Worm (Caenorhabditis elegans) whole organism, L2 larva: ENCODE data around the gene C06A6.4.

Experiments used
- C34F6.9 ChIP-seq: fragments of 150-350 bp; optimal IDR thresholded peaks from 2 replicates; lab custom pipeline; 2014; ENCODE audit warnings: missing biosample characterization, missing genetic modification characterization
- F13H6.1 ChIP-seq: sonication (generic microtip); optimal IDR thresholded peaks from 2 replicates; lab custom pipeline; 2016; ENCODE audit warnings: missing genetic modification characterization, missing compliant biosample characterization
- R02D3.7 ChIP-seq: fragments of 150-350 bp; optimal IDR thresholded peaks from 2 replicates; lab custom pipeline; 2014; ENCODE audit warnings: missing biosample characterization, missing genetic modification characterization
- Y55F3AM.14 ChIP-seq: fragments of 200-800 bp; sonication (Bioruptor generic); optimal IDR thresholded peaks from 2 replicates; lab custom pipeline; 2018; ENCODE audit warnings: mild to moderate bottlenecking, missing genetic modification characterization, missing compliant biosample characterization
- ZK546.5 ChIP-seq: sonication (generic microtip); optimal IDR thresholded peaks from 2 replicates; lab custom pipeline; 2017; ENCODE audit warnings: missing biosample characterization, missing genetic modification characterization
- alr-1 ChIP-seq: fragments of 150-350 bp; optimal IDR thresholded peaks from 2 replicates; lab custom pipeline; 2014; ENCODE audit warnings: missing biosample characterization, missing genetic modification characterization
- aly-2 ChIP-seq: fragments of 150-350 bp; optimal IDR thresholded peaks from 2 replicates; lab custom pipeline; 2014; ENCODE audit warnings: missing biosample characterization, missing genetic modification characterization
- ama-1 ChIP-seq: fragments of 150-350 bp; optimal IDR thresholded peaks from 2 replicates; lab custom pipeline; 2018; ENCODE audit warnings: inconsistent platforms
- blmp-1 ChIP-seq: sonication (generic microtip); optimal IDR thresholded peaks from 2 replicates; lab custom pipeline; 2017; ENCODE audit warnings: missing genetic modification characterization, mild to moderate bottlenecking, missing compliant biosample characterization, antibody characterized with exemption, moderate library complexity; ENCODE audit not compliant: insufficient read depth
- ceh-16 ChIP-seq: fragments of 150-350 bp; optimal IDR thresholded peaks from 2 replicates; lab custom pipeline; 2014; ENCODE audit warnings: missing biosample characterization, missing genetic modification characterization
- ceh-82 ChIP-seq: fragments of 150-350 bp; optimal IDR thresholded peaks from 2 replicates; lab custom pipeline; 2014; ENCODE audit warnings: missing biosample characterization, missing genetic modification characterization
- crh-2 ChIP-seq: sonication (generic microtip); optimal IDR thresholded peaks from 2 replicates; lab custom pipeline; 2017; ENCODE audit warnings: missing biosample characterization, missing genetic modification characterization
- dmd-4 ChIP-seq: sonication (generic microtip); optimal IDR thresholded peaks from 2 replicates; lab custom pipeline; 2017; ENCODE audit warnings: missing biosample characterization, missing genetic modification characterization
- elt-1 ChIP-seq: fragments of 150-350 bp; optimal IDR thresholded peaks from 2 replicates; lab custom pipeline; 2014; ENCODE audit warnings: missing biosample characterization, missing genetic modification characterization
- elt-3 ChIP-seq: sonication (generic microtip); optimal IDR thresholded peaks from 2 replicates; lab custom pipeline; 2017; ENCODE audit warnings: missing biosample characterization, missing genetic modification characterization
- fos-1 ChIP-seq: fragments of 150-350 bp; optimal IDR thresholded peaks from 2 replicates; lab custom pipeline; 2014; ENCODE audit warnings: missing biosample characterization, missing genetic modification characterization
- gmeb-1 ChIP-seq: fragments of 150-350 bp; optimal IDR thresholded peaks from 2 replicates; lab custom pipeline; 2014; ENCODE audit warnings: missing biosample characterization, missing genetic modification characterization
- lin-11 ChIP-seq: fragments of 150-350 bp; sonication (generic microtip); optimal IDR thresholded peaks from 2 replicates; lab custom pipeline; 2014; ENCODE audit warnings: missing biosample characterization, missing genetic modification characterization, inconsistent platforms, mixed read lengths
- lin-13 ChIP-seq: fragments of 150-350 bp; optimal IDR thresholded peaks from 2 replicates; lab custom pipeline; 2014; ENCODE audit warnings: missing biosample characterization, missing genetic modification reagents, missing genetic modification characterization
- lsy-2 ChIP-seq, 2 experiments: fragments of 150-350 bp in 1 of 2; sonication (generic microtip) in 1 of 2; optimal IDR thresholded peaks; 2 replicates each; lab custom pipeline; 2014 to 2017; ENCODE audit warnings: missing biosample characterization in 2 of 2, missing genetic modification characterization in 2 of 2
- mab-5 ChIP-seq: fragments of 150-350 bp; optimal IDR thresholded peaks from 2 replicates; lab custom pipeline; 2014; ENCODE audit warnings: missing biosample characterization, missing genetic modification characterization
- mbf-1 ChIP-seq: sonication (generic microtip); optimal IDR thresholded peaks from 2 replicates; lab custom pipeline; 2017; ENCODE audit warnings: missing biosample characterization, missing genetic modification characterization
- mdl-1 ChIP-seq, 2 experiments: fragments of 150-350 bp in 1 of 2; sonication (generic microtip) in 1 of 2; optimal IDR thresholded peaks; 2 replicates each; lab custom pipeline; 2017; ENCODE audit warnings: missing biosample characterization in 2 of 2, missing genetic modification characterization in 2 of 2
- nhr-10 ChIP-seq: sonication (generic microtip); optimal IDR thresholded peaks from 2 replicates; lab custom pipeline; 2017; ENCODE audit warnings: missing biosample characterization, missing genetic modification characterization
- nhr-11 ChIP-seq: fragments of 150-350 bp; optimal IDR thresholded peaks from 2 replicates; lab custom pipeline; 2014; ENCODE audit warnings: missing biosample characterization, missing genetic modification characterization
- nhr-129 ChIP-seq: fragments of 150-350 bp; optimal IDR thresholded peaks from 2 replicates; lab custom pipeline; 2014; ENCODE audit warnings: missing biosample characterization, missing genetic modification characterization
- nhr-21 ChIP-seq: fragments of 150-350 bp; optimal IDR thresholded peaks from 2 replicates; lab custom pipeline; 2014; ENCODE audit warnings: missing biosample characterization, missing genetic modification characterization
- nhr-23 ChIP-seq: fragments of 150-350 bp; optimal IDR thresholded peaks from 2 replicates; lab custom pipeline; 2014; ENCODE audit warnings: missing biosample characterization, missing genetic modification reagents, missing genetic modification characterization
- nhr-237 ChIP-seq: fragments of 150-350 bp; optimal IDR thresholded peaks from 2 replicates; lab custom pipeline; 2014; ENCODE audit warnings: missing biosample characterization, missing genetic modification characterization
- nhr-25 ChIP-seq: fragments of 150-350 bp; sonication (generic microtip); optimal IDR thresholded peaks from 3 replicates; lab custom pipeline; 2014; ENCODE audit warnings: missing biosample characterization, missing genetic modification characterization
- nhr-6 ChIP-seq: fragments of 150-350 bp; optimal IDR thresholded peaks from 2 replicates; lab custom pipeline; 2014; ENCODE audit warnings: missing biosample characterization, missing genetic modification characterization
- nhr-77 ChIP-seq: fragments of 150-350 bp; optimal IDR thresholded peaks from 2 replicates; lab custom pipeline; 2014; ENCODE audit warnings: missing biosample characterization, missing genetic modification characterization
- peb-1 ChIP-seq: fragments of 150-350 bp; optimal IDR thresholded peaks from 2 replicates; lab custom pipeline; 2014; ENCODE audit warnings: missing biosample characterization, missing genetic modification characterization
- skn-1 ChIP-seq: sonication (generic microtip); optimal IDR thresholded peaks from 2 replicates; lab custom pipeline; 2017; ENCODE audit warnings: missing biosample characterization, missing genetic modification characterization
- sma-3 ChIP-seq: sonication (generic microtip); optimal IDR thresholded peaks from 2 replicates; lab custom pipeline; 2016; ENCODE audit warnings: missing genetic modification reagents, missing genetic modification characterization, missing compliant biosample characterization
- sma-9 ChIP-seq, 2 experiments: fragments of 150-350 bp in 1 of 2; sonication (generic microtip) in 1 of 2; optimal IDR thresholded peaks; 2 replicates each; lab custom pipeline; 2014 to 2016; ENCODE audit warnings: missing genetic modification characterization in 2 of 2, mild to moderate bottlenecking in 1 of 2, missing biosample characterization in 1 of 2, missing compliant biosample characterization in 1 of 2, missing genetic modification reagents in 1 of 2, moderate library complexity in 1 of 2
- snpc-4 ChIP-seq: fragments of 150-350 bp; optimal IDR thresholded peaks from 2 replicates; lab custom pipeline; 2014; ENCODE audit warnings: missing biosample characterization, missing genetic modification characterization
- unc-39 ChIP-seq: fragments of 150-350 bp; optimal IDR thresholded peaks from 2 replicates; lab custom pipeline; 2014; ENCODE audit warnings: missing biosample characterization, missing genetic modification characterization
- unc-55 ChIP-seq: fragments of 150-350 bp; sonication (generic microtip); optimal IDR thresholded peaks from 3 replicates; lab custom pipeline; 2014; ENCODE audit warnings: missing biosample characterization, missing genetic modification reagents, missing genetic modification characterization
- unc-62 ChIP-seq: fragments of 150-350 bp; optimal IDR thresholded peaks from 2 replicates; lab custom pipeline; 2014; ENCODE audit warnings: missing biosample characterization, missing genetic modification reagents, missing genetic modification characterization
- zag-1 ChIP-seq: fragments of 150-350 bp; optimal IDR thresholded peaks from 2 replicates; lab custom pipeline; 2014; ENCODE audit warnings: missing biosample characterization, missing genetic modification characterization
- ztf-1 ChIP-seq: fragments of 200-800 bp; sonication (Bioruptor generic); conservative IDR thresholded peaks from 2 replicates; pipeline ENCODE4 v1.3.6; 2022; ENCODE audit warnings: missing genetic modification characterization, missing compliant biosample characterization
- ztf-11 ChIP-seq: sonication (generic microtip); optimal IDR thresholded peaks from 2 replicates; lab custom pipeline; 2017; ENCODE audit warnings: missing biosample characterization, missing genetic modification characterization
- ztf-4 ChIP-seq: fragments of 150-350 bp; optimal IDR thresholded peaks from 2 replicates; lab custom pipeline; 2014; ENCODE audit warnings: missing biosample characterization, missing genetic modification characterization

Gene C06A6.4

ce11 chrIV:7790151-7790691, 38.9 kb downstream of the C06A6.4 start:
- no peak for TF ChIP-seq Y55F3AM.14 (GFP tag; lab: Kevin White, UChicago)
- TF ChIP-seq lin-11 = no peak
- TF ChIP-seq R02D3.7 (tag; lab: Kevin White, UChicago) = no peak
- TF ChIP-seq aly-2 (tag; lab: Kevin White, UChicago) = no peak
- no peak for TF ChIP-seq ztf-1 (GFP tag; lab: Robert Waterston, UW)
- TF ChIP-seq ZK546.5 = no peak
- no peak for TF ChIP-seq nhr-237 (tag; lab: Kevin White, UChicago)
- TF ChIP-seq nhr-11 (tag; lab: Kevin White, UChicago) = no peak
- TF ChIP-seq unc-62 (GFP tag; lab: Kevin White, UChicago) = no peak
- TF ChIP-seq C34F6.9 (tag; lab: Kevin White, UChicago) = no peak
- TF ChIP-seq mdl-1 (tag; optimal IDR thresholded peaks at IDR 0.05; lab: Kevin White, UChicago) = no peak
- TF ChIP-seq peb-1 (tag; lab: Kevin White, UChicago) = no peak
- no peak for TF ChIP-seq lin-13 (GFP tag; lab: Kevin White, UChicago)
- no peak for TF ChIP-seq nhr-129 (tag; lab: Kevin White, UChicago)
- no peak for TF ChIP-seq mbf-1 (tag; lab: Kevin White, UChicago)
- no peak for TF ChIP-seq F13H6.1 (tag; lab: Kevin White, UChicago)

- peak; percentile 27 for TF ChIP-seq Y55F3AM.14 (GFP tag; lab: Kevin White, UChicago)
- TF ChIP-seq nhr-21 (tag; lab: Kevin White, UChicago) = peak; percentile 44
- peak; percentile 71 for TF ChIP-seq nhr-129 (tag; lab: Kevin White, UChicago)
- TF ChIP-seq unc-55 (GFP tag; lab: Kevin White, UChicago) = peak; percentile 25
- TF ChIP-seq gmeb-1 (tag; lab: Kevin White, UChicago) = peak; percentile 61
- no peak for TF ChIP-seq nhr-10 (tag; lab: Kevin White, UChicago)
- no peak for TF ChIP-seq nhr-237 (tag; lab: Kevin White, UChicago)
- TF ChIP-seq sma-3 (GFP tag; lab: Kevin White, UChicago) = peak; percentile 61
- TF ChIP-seq ceh-16 = no peak
- no peak for TF ChIP-seq nhr-77 (tag; lab: Kevin White, UChicago)
- peak in 1 of 2 experiments; percentile 73 for TF ChIP-seq lsy-2 (tag; optimal IDR thresholded peaks at IDR 0.05; lab: Kevin White, UChicago)
- no peak for TF ChIP-seq elt-3 (tag; lab: Kevin White, UChicago)
- peak; percentile 54 for TF ChIP-seq lin-13 (GFP tag; lab: Kevin White, UChicago)
- TF ChIP-seq nhr-6 (tag; lab: Kevin White, UChicago) = peak; percentile 32
- no peak for TF ChIP-seq mbf-1 (tag; lab: Kevin White, UChicago)
- TF ChIP-seq elt-1 (tag; lab: Kevin White, UChicago) = no peak
- no peak for TF ChIP-seq alr-1
- peak; percentile 65 for TF ChIP-seq nhr-25 (tag; lab: Kevin White, UChicago)
- peak; percentile 44 to 65 for TF ChIP-seq mdl-1 (tag; optimal IDR thresholded peaks at IDR 0.05; lab: Kevin White, UChicago)
- TF ChIP-seq dmd-4 (tag; lab: Kevin White, UChicago) = no peak
- peak; percentile 69 for TF ChIP-seq crh-2 (tag; lab: Kevin White, UChicago)
- peak; percentile 4 for TF ChIP-seq mab-5 (tag; lab: Kevin White, UChicago)
- TF ChIP-seq F13H6.1 (tag; lab: Kevin White, UChicago) = peak; percentile 57
- peak; percentile 86 for TF ChIP-seq ama-1 (lab: Kevin White, UChicago)
- TF ChIP-seq blmp-1 (tag; lab: Kevin White, UChicago) = no peak
- peak; percentile 26 for TF ChIP-seq sma-9 (GFP tag; optimal IDR thresholded peaks at IDR 0.05; lab: Kevin White, UChicago)
- TF ChIP-seq sma-9 (tag; optimal IDR thresholded peaks at IDR 0.05; lab: Kevin White, UChicago) = no peak
- TF ChIP-seq ztf-11 (tag; lab: Kevin White, UChicago) = no peak
- peak; percentile 22 for TF ChIP-seq C34F6.9 (tag; lab: Kevin White, UChicago)
Measured at ce11 chrIV:7789521-7789949, 39.6 kb downstream of the C06A6.4 start, which contains the start of gene imp-3. TSS of gene imp-3 (minus strand) at chrIV:7789613.

- TF ChIP-seq elt-3 (tag; lab: Kevin White, UChicago) (no peak), unc-39 (tag; lab: Kevin White, UChicago) (no peak), nhr-77 (tag; lab: Kevin White, UChicago) (peak; percentile 12), crh-2 (tag; lab: Kevin White, UChicago) (peak; percentile 81), ceh-82 (tag; lab: Kevin White, UChicago) (no peak), ceh-16 (no peak), mab-5 (tag; lab: Kevin White, UChicago) (no peak), snpc-4 (tag; lab: Kevin White, UChicago) (no peak), skn-1 (tag; lab: Kevin White, UChicago) (no peak), nhr-11 (tag; lab: Kevin White, UChicago) (no peak), lin-13 (GFP tag; lab: Kevin White, UChicago) (peak; percentile 43), ztf-4 (tag; lab: Kevin White, UChicago) (peak; percentile 64), blmp-1 (tag; lab: Kevin White, UChicago) (peak; percentile 17), nhr-10 (tag; lab: Kevin White, UChicago) (no peak), unc-55 (GFP tag; lab: Kevin White, UChicago) (peak; percentile 77), sma-3 (GFP tag; lab: Kevin White, UChicago) (peak; percentile 69), ztf-11 (tag; lab: Kevin White, UChicago) (no peak), nhr-23 (tag; lab: Kevin White, UChicago) (no peak), lin-11 (no peak), F13H6.1 (tag; lab: Kevin White, UChicago) (peak; percentile 74), elt-1 (tag; lab: Kevin White, UChicago) (no peak), C34F6.9 (tag; lab: Kevin White, UChicago) (peak; percentile 72), peb-1 (tag; lab: Kevin White, UChicago) (no peak), alr-1 (no peak), zag-1 (no peak), gmeb-1 (tag; lab: Kevin White, UChicago) (peak; percentile 61), nhr-21 (tag; lab: Kevin White, UChicago) (peak; percentile 56), fos-1 (tag; lab: Kevin White, UChicago) (peak; percentile 48)
Measured at ce11 chrIV:7785506-7786065, 43.5 kb downstream of the C06A6.4 start, which contains the start of gene tag-322. TSS of gene tag-322 (minus strand) at chrIV:7785556.
